Worm (Caenorhabditis elegans): ENCODE measurements around the gene iff-1.

DNA sequence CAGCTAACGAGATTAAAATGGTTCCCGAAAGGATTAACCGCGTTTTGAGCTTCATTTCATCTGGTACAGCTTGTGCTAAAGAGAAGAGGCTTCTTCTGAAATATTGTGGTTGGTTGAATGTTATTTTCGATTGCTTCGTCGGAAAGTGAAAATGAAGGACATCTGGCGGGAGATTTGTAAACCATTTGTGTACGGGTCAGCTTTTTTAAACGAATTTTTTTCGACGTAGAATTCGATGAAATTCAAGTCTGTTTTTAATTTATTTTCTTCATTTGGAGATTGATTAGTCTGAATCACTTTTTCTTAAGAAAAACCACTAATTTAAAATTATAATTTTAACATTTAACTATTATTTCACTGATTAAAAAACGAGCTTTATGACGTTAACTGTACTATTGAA is 33.3 kb upstream of the iff-1 start, which contains the start of gene sqv-3:
- TF ChIP-seq lin-13 (GFP tag; optimal IDR thresholded peaks at IDR 0.05), result no peak
- no peak for TF ChIP-seq dpl-1 (GFP tag; optimal IDR thresholded peaks at IDR 0.05)
- no peak for TF ChIP-seq Y75B8A.6 (GFP tag; IDR thresholded peaks at IDR 0.05)
- no peak for TF ChIP-seq hlh-30 (tag; optimal IDR thresholded peaks at IDR 0.05; ENCODE audit: insufficient read depth)
- TF ChIP-seq dve-1 (tag; optimal IDR thresholded peaks at IDR 0.05; ENCODE audit: insufficient read depth), result no peak
- TF ChIP-seq mdl-1 (tag; optimal IDR thresholded peaks at IDR 0.05), result no peak
- TF ChIP-seq R02D3.7 (tag; optimal IDR thresholded peaks at IDR 0.05), result no peak
- no peak for TF ChIP-seq unc-62 (GFP tag; optimal IDR thresholded peaks at IDR 0.05 in 1 of 2)
- TF ChIP-seq unc-62 (tag; optimal IDR thresholded peaks at IDR 0.05), result no peak
- TF ChIP-seq T26A8.4 (GFP tag; IDR thresholded peaks at IDR 0.05), result no peak
- no peak for TF ChIP-seq nhr-41 (GFP tag; IDR thresholded peaks at IDR 0.05)
